Fruit fly (Drosophila melanogaster): ENCODE results near the gene CG31954.

Gene CG31954

dm6 chr2L:3469869-3470268, 40.0 kb downstream of the CG31954 start, which contains the start of the genes Pif1 and CG31776 (continued):
- TF ChIP-seq Bgb (GFP tag; IDR thresholded peaks at IDR 0.05; ENCODE audit: partially characterized antibody) (peak; percentile 92), her (GFP tag; optimal IDR thresholded peaks at IDR 0.05) (no peak), en (GFP tag; optimal IDR thresholded peaks at IDR 0.05) (no peak), CG31388 (GFP tag; optimal IDR thresholded peaks at IDR 0.05) (no peak), vvl (GFP tag; IDR thresholded peaks at IDR 0.05) (no peak), run (tag; optimal IDR thresholded peaks at IDR 0.05) (no peak), Hr3 (GFP tag; optimal IDR thresholded peaks at IDR 0.05) (no peak), Poxn (GFP tag; IDR thresholded peaks at IDR 0.05) (no peak), CG7839 (tag; optimal IDR thresholded peaks at IDR 0.05) (no peak), CG7963 (GFP tag; IDR thresholded peaks at IDR 0.05; ENCODE audit: partially characterized antibody) (peak; percentile 66; the same call in 2 of the 3 replicates), bab2 (GFP tag; optimal IDR thresholded peaks at IDR 0.05) (no peak), p53 (GFP tag; optimal IDR thresholded peaks at IDR 0.05) (peak; percentile 9), CG2875 (GFP tag; optimal IDR thresholded peaks at IDR 0.05) (no peak), CG16863 (GFP tag; optimal IDR thresholded peaks at IDR 0.05) (no peak), CG12219 (GFP tag; optimal IDR thresholded peaks at IDR 0.05) (no peak), sc (optimal IDR thresholded peaks at IDR 0.05) (no peak), sc (GFP tag; optimal IDR thresholded peaks at IDR 0.05) (no peak), lola (GFP tag; optimal IDR thresholded peaks at IDR 0.05) (no peak), CG15011 (GFP tag; optimal IDR thresholded peaks at IDR 0.05) (no peak), CTCF (GFP tag; optimal IDR thresholded peaks at IDR 0.05) (peak; percentile 69), CG11560 (tag; IDR thresholded peaks at IDR 0.05) (no peak), CG7556 (GFP tag; optimal IDR thresholded peaks at IDR 0.05) (no peak), Oli (tag; optimal IDR thresholded peaks at IDR 0.05) (no peak), CkIIα-i1 (GFP tag; IDR thresholded peaks at IDR 0.05) (no peak), CG34376 (GFP tag; optimal IDR thresholded peaks at IDR 0.05) (no peak), grau (tag; optimal IDR thresholded peaks at IDR 0.05) (no peak), gce (GFP tag; IDR thresholded peaks at IDR 0.05) (no peak), Dfd (GFP tag; optimal IDR thresholded peaks at IDR 0.05) (no peak), gfzf (GFP tag; optimal IDR thresholded peaks at IDR 0.05) (peak; percentile 55), ERR (GFP tag; optimal IDR thresholded peaks at IDR 0.05) (no peak), Sry-β (GFP tag; optimal IDR thresholded peaks at IDR 0.05) (no peak), CG17802 (tag; optimal IDR thresholded peaks at IDR 0.05) (peak; percentile 95), Ssrp (tag; optimal IDR thresholded peaks at IDR 0.05) (no peak), CG18476 (GFP tag; optimal IDR thresholded peaks at IDR 0.05) (no peak), stwl (tag; optimal IDR thresholded peaks at IDR 0.05) (peak; percentile 76), CG6813 (GFP tag; optimal IDR thresholded peaks at IDR 0.05) (no peak), E2f1 (GFP tag; IDR thresholded peaks at IDR 0.05) (no peak), CG6854 (GFP tag; optimal IDR thresholded peaks at IDR 0.05) (no peak), Hsf (GFP tag; optimal IDR thresholded peaks at IDR 0.05) (no peak), ara (GFP tag; IDR thresholded peaks at IDR 0.05) (no peak), CG1602 (GFP tag; optimal IDR thresholded peaks at IDR 0.05) (no peak), hkb (optimal IDR thresholded peaks at IDR 0.05) (no peak), hkb (GFP tag; IDR thresholded peaks at IDR 0.05) (no peak), CG2202 (tag; optimal IDR thresholded peaks at IDR 0.05) (no peak), sqz (GFP tag; optimal IDR thresholded peaks at IDR 0.05) (no peak), cwo (GFP tag; optimal IDR thresholded peaks at IDR 0.05) (no peak), CG6175 (GFP tag; IDR thresholded peaks at IDR 0.05) (no peak), Sin3A (optimal IDR thresholded peaks at IDR 0.05) (peak; percentile 49), E2f2 (GFP tag; IDR thresholded peaks at IDR 0.05) (peak; percentile 37; the same call in 1 of the 2 replicates), pros (GFP tag; optimal IDR thresholded peaks at IDR 0.05) (no peak), Scr (GFP tag; IDR thresholded peaks at IDR 0.05; ENCODE audit: partially characterized antibody) (peak; percentile 83), YL-1 (GFP tag; optimal IDR thresholded peaks at IDR 0.05) (peak; percentile 38), CG6791 (GFP tag; IDR thresholded peaks at IDR 0.05; ENCODE audit: partially characterized antibody) (peak; percentile 92)
